Worm (Caenorhabditis elegans) whole organism, mixed stage, embryonic: ENCODE measurements around the gene Y69A2AR.25.

Experiments used
- blmp-1 ChIP-seq: fragments of 150-350 bp; optimal IDR thresholded peaks from 2 replicates; lab custom pipeline; 2014; ENCODE audit warnings: missing biosample characterization, missing genetic modification characterization
- elt-3 ChIP-seq: fragments of 150-350 bp; optimal IDR thresholded peaks from 2 replicates; lab custom pipeline; 2014; ENCODE audit warnings: missing biosample characterization, missing genetic modification characterization
- lin-32 ChIP-seq: fragments of 200-800 bp; sonication (Bioruptor generic); optimal IDR thresholded peaks from 2 replicates; lab custom pipeline; 2018; ENCODE audit warnings: mild to moderate bottlenecking, missing genetic modification characterization, missing compliant biosample characterization
- nhr-12 ChIP-seq: fragments of 150-350 bp; optimal IDR thresholded peaks from 2 replicates; lab custom pipeline; 2014; ENCODE audit warnings: missing biosample characterization, missing genetic modification characterization
- nhr-237 ChIP-seq: fragments of 150-350 bp; optimal IDR thresholded peaks from 2 replicates; lab custom pipeline; 2014; ENCODE audit warnings: missing biosample characterization, missing genetic modification characterization
- nhr-28 ChIP-seq: fragments of 150-350 bp; optimal IDR thresholded peaks from 2 replicates; lab custom pipeline; 2014; ENCODE audit warnings: missing biosample characterization, missing genetic modification characterization
- nhr-76 ChIP-seq: sonication (generic microtip); optimal IDR thresholded peaks from 2 replicates; lab custom pipeline; 2017; ENCODE audit warnings: missing biosample characterization, missing genetic modification characterization
- pha-4 ChIP-seq: fragments of 150-350 bp; optimal IDR thresholded peaks from 2 replicates; lab custom pipeline; 2018; ENCODE audit warnings: missing biosample characterization, missing genetic modification reagents, missing genetic modification characterization
- sptf-1 ChIP-seq: sonication (generic microtip); optimal IDR thresholded peaks from 2 replicates; lab custom pipeline; 2017; ENCODE audit warnings: mild to moderate bottlenecking, missing genetic modification characterization, moderate library complexity, missing compliant biosample characterization
- tbx-8 ChIP-seq: fragments of 200-800 bp; sonication (Bioruptor generic); optimal IDR thresholded peaks from 2 replicates; lab custom pipeline; 2018; ENCODE audit warnings: mild to moderate bottlenecking, missing genetic modification characterization, moderate library complexity, missing compliant biosample characterization
- unc-120 ChIP-seq: sonication (generic microtip); optimal IDR thresholded peaks from 2 replicates; lab custom pipeline; 2017; ENCODE audit warnings: missing genetic modification characterization, missing compliant biosample characterization; ENCODE audit not compliant: poor library complexity, severe bottlenecking
- unc-39 ChIP-seq: fragments of 150-350 bp; optimal IDR thresholded peaks from 2 replicates; lab custom pipeline; 2014; ENCODE audit warnings: missing biosample characterization, missing genetic modification characterization
- unc-62 ChIP-seq: fragments of 150-350 bp; optimal IDR thresholded peaks from 2 replicates; lab custom pipeline; 2014; ENCODE audit warnings: missing biosample characterization, missing genetic modification reagents, missing genetic modification characterization

DNA sequence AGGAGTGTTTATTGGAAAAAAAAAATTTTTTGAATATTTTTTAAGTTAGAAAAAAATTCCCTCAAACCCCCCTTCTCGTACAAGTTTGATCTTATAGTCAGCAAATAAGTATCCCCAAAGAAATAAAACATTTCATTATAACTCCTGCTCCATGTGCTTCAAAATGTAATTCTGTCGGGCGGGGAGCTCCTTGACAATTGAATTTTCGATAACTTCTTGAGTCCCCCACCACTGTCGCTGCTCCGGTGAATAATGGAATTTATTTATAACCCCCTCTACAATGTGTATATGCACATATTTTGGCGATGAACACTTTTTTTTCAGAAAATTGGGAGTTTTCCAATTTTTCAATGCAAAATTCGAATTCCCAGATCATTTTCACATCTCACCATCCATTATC is 30.4 kb downstream of the Y69A2AR.25 start:
- no peak for TF ChIP-seq blmp-1 (tag; lab: Kevin White, UChicago)
- TF ChIP-seq nhr-12 (tag; lab: Kevin White, UChicago): no peak
- no peak for TF ChIP-seq nhr-76 (tag; lab: Kevin White, UChicago)
- no peak for TF ChIP-seq unc-62 (GFP tag; lab: Kevin White, UChicago)
- TF ChIP-seq nhr-28 (tag; lab: Kevin White, UChicago): no peak
- TF ChIP-seq pha-4 (tag; lab: Kevin White, UChicago): no peak
- no peak for TF ChIP-seq sptf-1 (tag; lab: Kevin White, UChicago)
- TF ChIP-seq unc-120 (tag; lab: Kevin White, UChicago): no peak
- TF ChIP-seq nhr-237 (tag; lab: Kevin White, UChicago): no peak
- no peak for TF ChIP-seq tbx-8
- no peak for TF ChIP-seq unc-39 (tag; lab: Kevin White, UChicago)
- TF ChIP-seq lin-32 (GFP tag; lab: Kevin White, UChicago): no peak
- no peak for TF ChIP-seq elt-3
